Fruit fly (Drosophila melanogaster) whole organism, embryonic: ENCODE data around the gene Etfb.

Experiments used
- ATbp ChIP-seq: fragments of 200-800 bp; sonication (Bioruptor generic); optimal IDR thresholded peaks from 2 replicates; lab custom pipeline; 2017; ENCODE audit warnings: missing biosample characterization, mild to moderate bottlenecking, missing genetic modification characterization, missing genetic modification reagents
- Ada2b ChIP-seq: fragments of 200-800 bp; sonication (Bioruptor generic); IDR thresholded peaks from 2 replicates; pipeline ENCODE4 v1.3.6; 2022; ENCODE audit warnings: missing biosample characterization, missing genetic modification characterization
- Aef1 ChIP-seq: fragments of 200-800 bp; sonication (Bioruptor generic); IDR thresholded peaks from 3 replicates; pipeline ENCODE4 v1.3.6; 2022; ENCODE audit warnings: missing biosample characterization, missing genetic modification characterization
- Bteb2 ChIP-seq: fragments of 200-800 bp; sonication (Bioruptor generic); optimal IDR thresholded peaks from 2 replicates; lab custom pipeline; 2016; ENCODE audit warnings: missing biosample characterization, missing genetic modification characterization
- CG10209 ChIP-seq: fragments of 200-800 bp; sonication (Bioruptor generic); optimal IDR thresholded peaks from 3 replicates; lab custom pipeline; 2017; ENCODE audit warnings: missing biosample characterization, mild to moderate bottlenecking, missing genetic modification characterization, missing genetic modification reagents
- CG10654 ChIP-seq: fragments of 200-800 bp; sonication (Bioruptor generic); optimal IDR thresholded peaks from 2 replicates; lab custom pipeline; 2016; ENCODE audit warnings: missing biosample characterization, missing genetic modification characterization
- CG12659 ChIP-seq: fragments of 200-800 bp; sonication (Bioruptor generic); optimal IDR thresholded peaks from 3 replicates; lab custom pipeline; 2017; ENCODE audit warnings: mild to moderate bottlenecking, missing biosample characterization, missing genetic modification reagents, missing genetic modification characterization
- CG12769 ChIP-seq: fragments of 200-800 bp; sonication (Bioruptor generic); optimal IDR thresholded peaks from 2 replicates; lab custom pipeline; 2019; ENCODE audit warnings: missing biosample characterization, mild to moderate bottlenecking, missing genetic modification characterization, moderate library complexity
- CG14965 ChIP-seq: fragments of 200-800 bp; sonication (Bioruptor generic); optimal IDR thresholded peaks from 2 replicates; lab custom pipeline; 2016; ENCODE audit warnings: missing biosample characterization, missing genetic modification characterization, borderline replicate concordance
- CG15269 ChIP-seq: fragments of 200-800 bp; sonication (Bioruptor generic); optimal IDR thresholded peaks from 2 replicates; lab custom pipeline; 2018; ENCODE audit warnings: missing biosample characterization, mild to moderate bottlenecking, missing genetic modification characterization, moderate library complexity
- CG1647 ChIP-seq: fragments of 200-800 bp; sonication (Bioruptor generic); optimal IDR thresholded peaks from 3 replicates; lab custom pipeline; 2016; ENCODE audit warnings: missing biosample characterization, missing genetic modification characterization
- CG16815 ChIP-seq: fragments of 200-800 bp; sonication (Bioruptor generic); optimal IDR thresholded peaks from 3 replicates; lab custom pipeline; 2017; ENCODE audit warnings: missing biosample characterization, mild to moderate bottlenecking, missing genetic modification characterization
- CG17359 ChIP-seq: fragments of 200-800 bp; sonication (Bioruptor generic); optimal IDR thresholded peaks from 3 replicates; lab custom pipeline; 2018; ENCODE audit warnings: missing biosample characterization, mild to moderate bottlenecking, missing genetic modification characterization, moderate library complexity
- CG17829 ChIP-seq: fragments of 200-800 bp; optimal IDR thresholded peaks from 2 replicates; lab custom pipeline; 2019; ENCODE audit warnings: missing biosample characterization, mild to moderate bottlenecking, missing genetic modification characterization, moderate library complexity
- CG2678 ChIP-seq: fragments of 200-800 bp; sonication (Bioruptor generic); optimal IDR thresholded peaks from 3 replicates; lab custom pipeline; 2019; ENCODE audit warnings: missing biosample characterization, mild to moderate bottlenecking, missing genetic modification characterization, moderate library complexity
- CG30403 ChIP-seq: fragments of 200-800 bp; sonication (Bioruptor generic); optimal IDR thresholded peaks from 3 replicates; lab custom pipeline; 2016; ENCODE audit warnings: missing biosample characterization, missing genetic modification characterization
- CG32532 ChIP-seq: fragments of 200-800 bp; sonication (Bioruptor generic); IDR thresholded peaks from 2 replicates; pipeline ENCODE4 v1.3.6; 2022; ENCODE audit warnings: missing biosample characterization, missing genetic modification characterization
- CG4424 ChIP-seq: fragments of 200-800 bp; sonication (Bioruptor generic); optimal IDR thresholded peaks from 3 replicates; lab custom pipeline; 2016; ENCODE audit warnings: missing biosample characterization, missing genetic modification characterization
- CG7839 ChIP-seq: fragments of 200-800 bp; sonication (Bioruptor generic); optimal IDR thresholded peaks from 3 replicates; lab custom pipeline; 2018; ENCODE audit warnings: missing biosample characterization, mild to moderate bottlenecking, missing genetic modification characterization, moderate library complexity
- CG8765 ChIP-seq: fragments of 200-800 bp; sonication (Bioruptor generic); IDR thresholded peaks from 2 replicates; pipeline ENCODE4 v1.3.6; 2022; ENCODE audit warnings: missing biosample characterization, missing genetic modification characterization
- Chrac-16 ChIP-seq: fragments of 200-800 bp; sonication (Bioruptor generic); optimal IDR thresholded peaks from 3 replicates; lab custom pipeline; 2016; ENCODE audit warnings: missing biosample characterization, missing genetic modification characterization
- E2f2 ChIP-seq: fragments of 200-800 bp; sonication (Bioruptor generic); IDR thresholded peaks from 2 replicates; pipeline ENCODE4 v1.3.6; 2022; ENCODE audit warnings: missing biosample characterization, missing genetic modification characterization
- Gug ChIP-seq: fragments of 200-800 bp; sonication (Bioruptor generic); IDR thresholded peaks from 4 replicates; pipeline ENCODE4 v1.3.6; 2022; ENCODE audit warnings: missing biosample characterization, missing genetic modification characterization
- Hr51 ChIP-seq, 2 experiments: fragments of 200-800 bp; sonication (Bioruptor generic); optimal IDR thresholded peaks; 2 replicates in 1 of 2; 3 replicates in 1 of 2; lab custom pipeline; 2016 to 2018; ENCODE audit warnings: missing biosample characterization in 2 of 2, missing genetic modification characterization in 2 of 2, mild to moderate bottlenecking in 1 of 2, moderate library complexity in 1 of 2
- Med ChIP-seq: fragments of 200-800 bp; sonication (Bioruptor generic); peaks from one replicate; lab custom pipeline; 2016; ENCODE audit warnings: missing biosample characterization, missing genetic modification characterization, mild to moderate bottlenecking, inconsistent platforms, moderate library complexity
- Mrtf ChIP-seq: fragments of 200-800 bp; sonication (Bioruptor generic); IDR thresholded peaks from 3 replicates; pipeline ENCODE4 v1.3.6; 2022; ENCODE audit warnings: missing biosample characterization, missing genetic modification characterization
- NfI ChIP-seq: fragments of 200-800 bp; sonication (Bioruptor generic); optimal IDR thresholded peaks from 3 replicates; lab custom pipeline; 2018; ENCODE audit warnings: missing biosample characterization, mild to moderate bottlenecking, missing genetic modification characterization, moderate library complexity
- PHDP ChIP-seq: fragments of 200-800 bp; sonication (Bioruptor generic); optimal IDR thresholded peaks from 3 replicates; lab custom pipeline; 2018; ENCODE audit warnings: missing biosample characterization, mild to moderate bottlenecking, missing genetic modification characterization, moderate library complexity
- Ptx1 ChIP-seq: fragments of 200-800 bp; sonication (Bioruptor generic); IDR thresholded peaks from 2 replicates; pipeline ENCODE4 v1.3.6; 2022; ENCODE audit warnings: missing biosample characterization, missing genetic modification characterization
- Side ChIP-seq: fragments of 200-800 bp; sonication (Bioruptor generic); optimal IDR thresholded peaks from 2 replicates; lab custom pipeline; 2016; ENCODE audit warnings: missing biosample characterization, missing genetic modification characterization
- Xbp1 ChIP-seq: fragments of 200-800 bp; sonication (Bioruptor generic); optimal IDR thresholded peaks from 3 replicates; lab custom pipeline; 2016; ENCODE audit warnings: missing biosample characterization, mild to moderate bottlenecking, missing genetic modification characterization
- ab ChIP-seq: fragments of 200-800 bp; sonication (Bioruptor generic); optimal IDR thresholded peaks from 2 replicates; lab custom pipeline; 2016; ENCODE audit warnings: missing biosample characterization, missing genetic modification characterization
- al ChIP-seq: fragments of 200-800 bp; sonication (Bioruptor generic); IDR thresholded peaks from 2 replicates; pipeline ENCODE4 v1.3.6; 2022; ENCODE audit warnings: missing biosample characterization, missing genetic modification characterization
- chif ChIP-seq, 2 experiments: fragments of 200-800 bp; sonication (Bioruptor generic); optimal IDR thresholded peaks; 3 replicates each; lab custom pipeline; 2016; ENCODE audit warnings: missing biosample characterization in 2 of 2, missing genetic modification characterization in 2 of 2
- cwo ChIP-seq: fragments of 200-800 bp; sonication (Bioruptor generic); optimal IDR thresholded peaks from 3 replicates; lab custom pipeline; 2017; ENCODE audit warnings: missing biosample characterization, missing genetic modification characterization, mild to moderate bottlenecking, moderate library complexity, missing genetic modification reagents
- dpn ChIP-seq, 2 experiments: fragments of 200-800 bp; sonication (Bioruptor generic); optimal IDR thresholded peaks; 3 replicates each; lab custom pipeline; 2016; ENCODE audit warnings: missing biosample characterization in 2 of 2, missing genetic modification characterization in 2 of 2
- grn ChIP-seq: fragments of 200-800 bp; sonication (Bioruptor generic); optimal IDR thresholded peaks from 3 replicates; lab custom pipeline; 2017; ENCODE audit warnings: missing biosample characterization, missing genetic modification characterization
- kay ChIP-seq: fragments of 200-800 bp; sonication (Bioruptor generic); optimal IDR thresholded peaks from 2 replicates; lab custom pipeline; 2016; ENCODE audit warnings: missing biosample characterization, missing genetic modification characterization
- lab ChIP-seq: fragments of 200-800 bp; sonication (Bioruptor generic); optimal IDR thresholded peaks from 3 replicates; lab custom pipeline; 2017; ENCODE audit warnings: missing biosample characterization, missing genetic modification characterization, mild to moderate bottlenecking, moderate library complexity, missing genetic modification reagents
- lmd ChIP-seq: fragments of 200-800 bp; sonication (Bioruptor generic); IDR thresholded peaks from 2 replicates; pipeline ENCODE4 v1.3.6; 2022; ENCODE audit warnings: missing biosample characterization, missing genetic modification characterization
- nmo ChIP-seq: fragments of 200-800 bp; sonication (Bioruptor generic); optimal IDR thresholded peaks from 2 replicates; lab custom pipeline; 2018; ENCODE audit warnings: missing biosample characterization, mild to moderate bottlenecking, missing genetic modification characterization, moderate library complexity
- prd ChIP-seq, 3 experiments: fragments of >200 bp in 2 of 3; fragments of 200-800 bp in 1 of 3; sonication (Bioruptor generic) in 1 of 3; optimal IDR thresholded peaks in 2 of 3; IDR thresholded peaks in 1 of 3; 2 replicates in 2 of 3; 3 replicates in 1 of 3; pipeline versions ENCODE4 v1.3.6 to Lab custom; 2017 to 2022; ENCODE audit warnings: missing biosample characterization in 1 of 3, missing genetic modification characterization in 1 of 3
- ranshi ChIP-seq: fragments of 200-800 bp; sonication (Bioruptor generic); IDR thresholded peaks from 2 replicates; pipeline ENCODE4 v1.3.6; 2022; ENCODE audit warnings: missing biosample characterization, missing genetic modification characterization
- repo ChIP-seq: fragments of 200-800 bp; sonication (Bioruptor generic); optimal IDR thresholded peaks from 2 replicates; lab custom pipeline; 2016; ENCODE audit warnings: missing biosample characterization, missing genetic modification characterization
- row ChIP-seq: fragments of 200-800 bp; sonication (Bioruptor generic); IDR thresholded peaks from 3 replicates; pipeline ENCODE4 v1.3.6; 2022; ENCODE audit warnings: missing biosample characterization, missing genetic modification characterization
- slp2 ChIP-seq: fragments of 200-800 bp; sonication (Bioruptor generic); optimal IDR thresholded peaks from 2 replicates; lab custom pipeline; 2016; ENCODE audit warnings: missing biosample characterization, missing genetic modification characterization
- stc ChIP-seq: fragments of 200-800 bp; sonication (Bioruptor generic); IDR thresholded peaks from 2 replicates; pipeline ENCODE4 v1.3.6; 2022; ENCODE audit warnings: missing biosample characterization, missing genetic modification characterization
- zen ChIP-seq: fragments of 200-800 bp; sonication (Bioruptor generic); optimal IDR thresholded peaks from 3 replicates; lab custom pipeline; 2018; ENCODE audit warnings: missing biosample characterization, mild to moderate bottlenecking, missing genetic modification characterization, moderate library complexity
- zfh2 ChIP-seq: fragments of 200-800 bp; sonication (Bioruptor generic); optimal IDR thresholded peaks from 2 replicates; lab custom pipeline; 2016; ENCODE audit warnings: missing biosample characterization, missing genetic modification characterization

Etfb gene

dm6 chr3R:29763154-29763553 is 39.6 kb downstream of the Etfb start (continued):
- TF ChIP-seq CG12769 (tag; lab: Kevin White, UChicago) (no peak), ab (GFP tag; lab: Kevin White, UChicago) (peak; percentile 34), CG14965 (GFP tag; lab: Kevin White, UChicago) (no peak), CG17359 (peak; percentile 40), stc (GFP tag; lab: Robert Waterston, UW) (peak; percentile 26; the same call in 1 of the 2 replicates), NfI (GFP tag; lab: Kevin White, UChicago) (peak; percentile 16), Aef1 (GFP tag; lab: Robert Waterston, UW) (peak; percentile 25; the same call in 1 of the 3 replicates), Med (peak; percentile 78), cwo (GFP tag; lab: Kevin White, UChicago) (no peak), CG10654 (GFP tag; lab: Kevin White, UChicago) (peak; percentile 39), CG32532 (GFP tag; lab: Robert Waterston, UW) (peak; percentile 50; the same call in 1 of the 2 replicates), CG16815 (GFP tag; lab: Kevin White, UChicago) (peak; percentile 13), prd (optimal IDR thresholded peaks at IDR 0.05; lab: Kevin White, UChicago) (no peak), prd (GFP tag; IDR thresholded peaks at IDR 0.05; lab: Robert Waterston, UW) (peak; percentile 73), al (GFP tag; lab: Robert Waterston, UW) (peak; percentile 16; the same call in 1 of the 2 replicates), CG15269 (peak; percentile 19), Gug (0 out of 4 replicates have a peak, but pooled peaks have one; percentile 27), nmo (peak; percentile 13), zfh2 (GFP tag; lab: Kevin White, UChicago) (peak; percentile 31), Ada2b (GFP tag; lab: Robert Waterston, UW) (peak; percentile 53), Mrtf (GFP tag; lab: Robert Waterston, UW) (0 out of 3 replicates have a peak, but pooled peaks have one; percentile 41), row (peak; percentile 55), CG12659 (GFP tag; lab: Kevin White, UChicago) (no peak), Hr51 (GFP tag; optimal IDR thresholded peaks at IDR 0.05; lab: Kevin White, UChicago) (peak in 1 of 2 experiments; percentile 28), Xbp1 (GFP tag; lab: Kevin White, UChicago) (peak; percentile 57), CG10209 (GFP tag; lab: Kevin White, UChicago) (peak; percentile 25), grn (GFP tag; lab: Kevin White, UChicago) (no peak), CG30403 (GFP tag; lab: Kevin White, UChicago) (peak; percentile 31), CG2678 (tag; lab: Kevin White, UChicago) (peak; percentile 25), Ptx1 (GFP tag; lab: Robert Waterston, UW) (peak; percentile 52; the same call in 1 of the 2 replicates), ranshi (GFP tag; lab: Robert Waterston, UW) (peak; percentile 30; the same call in 1 of the 2 replicates), lab (GFP tag; lab: Kevin White, UChicago) (peak; percentile 9), Chrac-16 (GFP tag; lab: Kevin White, UChicago) (peak; percentile 26), PHDP (tag; lab: Kevin White, UChicago) (peak; percentile 26), CG8765 (GFP tag; lab: Robert Waterston, UW) (no peak), dpn (GFP tag; optimal IDR thresholded peaks at IDR 0.05; lab: Kevin White, UChicago) (peak; percentile 3 to 12), CG17829 (tag; lab: Kevin White, UChicago) (peak; percentile 0), CG7839 (tag; lab: Kevin White, UChicago) (peak; percentile 35), repo (peak; percentile 17), ATbp (peak; percentile 15), CG4424 (GFP tag; lab: Kevin White, UChicago) (peak; percentile 52), slp2 (GFP tag; lab: Kevin White, UChicago) (peak; percentile 4), E2f2 (GFP tag; lab: Robert Waterston, UW) (0 out of 2 replicates have a peak, but pooled peaks have one; percentile 10), zen (tag; lab: Kevin White, UChicago) (peak; percentile 20), lmd (GFP tag; lab: Robert Waterston, UW) (0 out of 2 replicates have a peak, but pooled peaks have one; percentile 27), chif (GFP tag; optimal IDR thresholded peaks at IDR 0.05; lab: Kevin White, UChicago) (peak; percentile 26 to 47), kay (GFP tag; lab: Kevin White, UChicago) (peak; percentile 31), Bteb2 (GFP tag; lab: Kevin White, UChicago) (peak; percentile 23), Side (GFP tag; lab: Kevin White, UChicago) (peak; percentile 22), CG1647 (no peak)
